Fruit fly (Drosophila melanogaster) S2 (cell line): ENCODE data around the gene CkIIalpha-i3.

Experiments
- CG8478 ChIP-seq: fragments of >200 bp; optimal IDR thresholded peaks from 2 replicates; lab custom pipeline; 2018
- CTCF ChIP-seq, 2 experiments: fragments of >200 bp; optimal IDR thresholded peaks; 2 replicates each; lab custom pipeline; 2018

DNA sequence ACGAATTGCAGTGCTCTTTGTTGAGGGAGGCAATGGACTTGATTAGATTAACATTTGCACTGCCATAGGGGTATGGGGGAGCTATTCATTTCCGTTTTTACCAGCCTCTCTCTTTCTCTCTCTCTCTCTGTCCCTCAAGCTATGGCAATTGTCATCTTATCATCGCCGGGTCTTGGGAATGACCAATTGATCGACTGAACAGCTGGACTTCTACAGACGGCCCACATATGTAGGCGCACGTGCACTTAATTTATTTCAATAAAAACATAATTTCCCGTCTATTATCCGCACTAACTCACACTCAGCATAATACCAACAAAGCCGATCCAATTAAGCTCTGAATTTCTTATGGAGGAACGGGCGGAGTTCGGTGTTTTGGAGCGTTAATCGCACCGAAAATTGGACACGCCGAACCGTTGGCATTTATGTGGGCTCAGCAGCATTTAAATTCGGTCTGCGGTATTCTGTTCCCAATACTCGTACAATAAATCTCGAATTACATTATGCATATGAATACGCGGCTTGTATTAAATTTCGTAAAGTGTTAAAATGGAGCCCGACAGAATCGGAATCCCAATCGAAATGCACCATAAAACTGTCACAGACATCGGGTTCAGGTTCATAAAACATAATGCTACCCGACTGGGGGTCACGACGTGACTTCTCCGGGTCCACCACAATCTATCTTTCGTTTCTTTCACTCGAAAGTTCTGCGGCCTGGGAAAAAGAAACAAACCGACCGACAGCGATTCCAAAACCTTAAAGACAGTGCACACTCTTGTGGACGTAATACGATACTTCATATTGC, 13.5 kb upstream of the CkIIalpha-i3 start:
- no peak for TF ChIP-seq CG8478 (lab: Kevin White, UChicago)
- no peak for TF ChIP-seq CTCF (optimal IDR thresholded peaks at IDR 0.05; lab: Kevin White, UChicago)
